Worm (Caenorhabditis elegans): Measurements from ENCODE around the gene lbp-1.

ce11 chrX:3223135-3223534 lies 35.8 kb upstream of the lbp-1 start:
- TF ChIP-seq snpc-4 (tag; optimal IDR thresholded peaks at IDR 0.05), result no peak
- no peak for TF ChIP-seq C16A3.4 (tag; optimal IDR thresholded peaks at IDR 0.05)
- TF ChIP-seq nhr-77 (tag; optimal IDR thresholded peaks at IDR 0.05), result no peak

Data from whole organism, L1 larva.